Fruit fly (Drosophila melanogaster) whole organism, embryonic: ENCODE data around the gene Gr5a.
A peak's percentile ranks its signal among the peaks of the same experiment; 100 is the strongest.

ENCODE experiments used
- Bgb ChIP-seq: fragments of 200-800 bp; sonication (Bioruptor generic); IDR thresholded peaks from 2 replicates; pipeline ENCODE4 v1.3.6; 2022; ENCODE audit warnings: missing biosample characterization, missing genetic modification characterization; ENCODE audit not compliant: partially characterized antibody
- BtbVII ChIP-seq: fragments of 200-800 bp; sonication (Bioruptor generic); optimal IDR thresholded peaks from 3 replicates; lab custom pipeline; 2017; ENCODE audit warnings: missing biosample characterization, mild to moderate bottlenecking, missing genetic modification characterization
- C15 ChIP-seq: fragments of 200-800 bp; sonication (Bioruptor generic); IDR thresholded peaks from 3 replicates; pipeline ENCODE4 v1.3.6; 2022; ENCODE audit warnings: missing biosample characterization, missing genetic modification characterization
- CG1024 ChIP-seq: fragments of 200-800 bp; sonication (Bioruptor generic); IDR thresholded peaks from 2 replicates; pipeline ENCODE4 v1.3.6; 2022; ENCODE audit warnings: missing biosample characterization, missing genetic modification characterization
- CG11247 ChIP-seq: fragments of 200-800 bp; sonication (Bioruptor generic); IDR thresholded peaks from 2 replicates; pipeline ENCODE4 v1.3.6; 2022; ENCODE audit warnings: missing biosample characterization, missing genetic modification characterization
- CG12155 ChIP-seq: fragments of 200-800 bp; sonication (Bioruptor generic); optimal IDR thresholded peaks from 3 replicates; lab custom pipeline; 2016; ENCODE audit warnings: missing biosample characterization, missing genetic modification characterization
- CG1233 ChIP-seq: fragments of 200-800 bp; sonication (Bioruptor generic); optimal IDR thresholded peaks from 4 replicates; lab custom pipeline; 2018; ENCODE audit warnings: missing biosample characterization, mild to moderate bottlenecking, missing genetic modification characterization
- CG15011 ChIP-seq: fragments of 200-800 bp; sonication (Bioruptor generic); optimal IDR thresholded peaks from 3 replicates; lab custom pipeline; 2018; ENCODE audit warnings: missing biosample characterization, mild to moderate bottlenecking, missing genetic modification characterization
- CG15073 ChIP-seq: fragments of 200-800 bp; sonication (Bioruptor generic); optimal IDR thresholded peaks from 2 replicates; lab custom pipeline; 2016; ENCODE audit warnings: missing biosample characterization, missing genetic modification characterization
- CG15601 ChIP-seq: fragments of 200-800 bp; sonication (Bioruptor generic); optimal IDR thresholded peaks from 3 replicates; lab custom pipeline; 2019; ENCODE audit warnings: missing biosample characterization, mild to moderate bottlenecking, missing genetic modification characterization, moderate library complexity
- CG16813 ChIP-seq: fragments of 200-800 bp; sonication (Bioruptor generic); IDR thresholded peaks from 3 replicates; pipeline ENCODE4 v1.3.6; 2022; ENCODE audit warnings: missing biosample characterization, missing genetic modification characterization; ENCODE audit not compliant: partially characterized antibody
- CG17328 ChIP-seq: fragments of 200-800 bp; sonication (Bioruptor generic); IDR thresholded peaks from 2 replicates; pipeline ENCODE4 v1.3.6; 2022; ENCODE audit warnings: missing biosample characterization, missing genetic modification characterization
- CG17568 ChIP-seq: fragments of 200-800 bp; sonication (Bioruptor generic); optimal IDR thresholded peaks from 2 replicates; lab custom pipeline; 2018; ENCODE audit warnings: missing biosample characterization, mild to moderate bottlenecking, missing genetic modification characterization, moderate library complexity
- CG17829 ChIP-seq: fragments of 200-800 bp; optimal IDR thresholded peaks from 2 replicates; lab custom pipeline; 2019; ENCODE audit warnings: missing biosample characterization, mild to moderate bottlenecking, missing genetic modification characterization, moderate library complexity
- CG18476 ChIP-seq: fragments of 200-800 bp; sonication (Bioruptor generic); optimal IDR thresholded peaks from 2 replicates; lab custom pipeline; 2016; ENCODE audit warnings: missing biosample characterization, mild to moderate bottlenecking, missing genetic modification characterization
- CG18619 ChIP-seq: fragments of 200-800 bp; sonication (Bioruptor generic); optimal IDR thresholded peaks from 3 replicates; lab custom pipeline; 2017; ENCODE audit warnings: missing biosample characterization, mild to moderate bottlenecking, missing genetic modification characterization
- CG18764 ChIP-seq: fragments of 200-800 bp; sonication (Bioruptor generic); optimal IDR thresholded peaks from 3 replicates; lab custom pipeline; 2016; ENCODE audit warnings: missing biosample characterization, missing genetic modification characterization
- CG2712 ChIP-seq: fragments of 200-800 bp; optimal IDR thresholded peaks from 3 replicates; lab custom pipeline; 2019; ENCODE audit warnings: missing biosample characterization, mild to moderate bottlenecking, missing genetic modification characterization, moderate library complexity
- CG30020 ChIP-seq: fragments of 200-800 bp; optimal IDR thresholded peaks from 2 replicates; lab custom pipeline; 2019; ENCODE audit warnings: missing biosample characterization, mild to moderate bottlenecking, missing genetic modification characterization, moderate library complexity
- CG31388 ChIP-seq: fragments of 200-800 bp; sonication (Bioruptor generic); optimal IDR thresholded peaks from 2 replicates; lab custom pipeline; 2016; ENCODE audit warnings: missing biosample characterization, missing genetic modification characterization
- CG31441 ChIP-seq: fragments of 200-800 bp; sonication (Bioruptor generic); IDR thresholded peaks from 2 replicates; pipeline ENCODE4 v1.3.6; 2022; ENCODE audit warnings: missing biosample characterization, missing genetic modification characterization
- CG32532 ChIP-seq: fragments of 200-800 bp; sonication (Bioruptor generic); IDR thresholded peaks from 2 replicates; pipeline ENCODE4 v1.3.6; 2022; ENCODE audit warnings: missing biosample characterization, missing genetic modification characterization
- CG6813 ChIP-seq: fragments of 200-800 bp; sonication (Bioruptor generic); optimal IDR thresholded peaks from 2 replicates; lab custom pipeline; 2017; ENCODE audit warnings: missing biosample characterization, missing genetic modification characterization, mild to moderate bottlenecking, moderate library complexity, missing genetic modification reagents
- CG8388 ChIP-seq: fragments of 200-800 bp; sonication (Bioruptor generic); optimal IDR thresholded peaks from 2 replicates; lab custom pipeline; 2019; ENCODE audit warnings: missing biosample characterization, mild to moderate bottlenecking, missing genetic modification characterization, moderate library complexity
- CG9215 ChIP-seq: fragments of 200-800 bp; sonication (Bioruptor generic); IDR thresholded peaks from 2 replicates; pipeline ENCODE4 v1.3.6; 2022; ENCODE audit warnings: missing biosample characterization, missing genetic modification characterization
- CkIIα-i1 ChIP-seq: fragments of 200-800 bp; sonication (Bioruptor generic); IDR thresholded peaks from 2 replicates; pipeline ENCODE4 v1.3.6; 2022; ENCODE audit warnings: missing biosample characterization, missing genetic modification characterization
- D19A ChIP-seq: fragments of 200-800 bp; optimal IDR thresholded peaks from 3 replicates; lab custom pipeline; 2019; ENCODE audit warnings: missing biosample characterization, mild to moderate bottlenecking, missing genetic modification characterization, moderate library complexity
- Dfd ChIP-seq, 2 experiments: fragments of >200 bp; optimal IDR thresholded peaks; 2 replicates each; lab custom pipeline; 2017; ENCODE audit warnings: missing biosample characterization in 2 of 2, missing genetic modification characterization in 2 of 2
- Dp ChIP-seq: fragments of 200-800 bp; sonication (Bioruptor generic); optimal IDR thresholded peaks from 2 replicates; lab custom pipeline; 2018; ENCODE audit warnings: missing biosample characterization, mild to moderate bottlenecking, missing genetic modification characterization, moderate library complexity
- Ets97D ChIP-seq: fragments of 200-800 bp; sonication (Bioruptor generic); optimal IDR thresholded peaks from 3 replicates; lab custom pipeline; 2016; ENCODE audit warnings: missing biosample characterization, missing genetic modification characterization
- HmgZ ChIP-seq: fragments of 200-800 bp; sonication (Bioruptor generic); optimal IDR thresholded peaks from 2 replicates; lab custom pipeline; 2018; ENCODE audit warnings: missing biosample characterization, mild to moderate bottlenecking, missing genetic modification characterization
- Hsf ChIP-seq: fragments of 200-800 bp; sonication (Bioruptor generic); optimal IDR thresholded peaks from 3 replicates; lab custom pipeline; 2016; ENCODE audit warnings: missing biosample characterization, missing genetic modification characterization
- Max ChIP-seq: fragments of 200-800 bp; sonication (Bioruptor generic); optimal IDR thresholded peaks from 2 replicates; lab custom pipeline; 2016; ENCODE audit warnings: missing biosample characterization, mild to moderate bottlenecking, missing genetic modification characterization
- NC2β ChIP-seq: fragments of 200-800 bp; sonication (Bioruptor generic); optimal IDR thresholded peaks from 2 replicates; lab custom pipeline; 2016; ENCODE audit warnings: missing biosample characterization, missing genetic modification characterization
- Oaz ChIP-seq: fragments of 200-800 bp; sonication (Bioruptor generic); IDR thresholded peaks from 2 replicates; pipeline ENCODE4 v1.3.6; 2022; ENCODE audit warnings: missing biosample characterization, missing genetic modification characterization
- Scr ChIP-seq: fragments of 200-800 bp; sonication (Bioruptor generic); IDR thresholded peaks from 2 replicates; pipeline ENCODE4 v1.3.6; 2022; ENCODE audit warnings: missing biosample characterization, missing genetic modification characterization; ENCODE audit not compliant: partially characterized antibody
- YL-1 ChIP-seq: fragments of 200-800 bp; sonication (Bioruptor generic); optimal IDR thresholded peaks from 3 replicates; lab custom pipeline; 2017; ENCODE audit warnings: missing biosample characterization, mild to moderate bottlenecking, missing genetic modification characterization
- bbx ChIP-seq: fragments of 200-800 bp; sonication (Bioruptor generic); IDR thresholded peaks from 2 replicates; pipeline ENCODE4 v1.3.6; 2022; ENCODE audit warnings: missing biosample characterization, missing genetic modification characterization; ENCODE audit not compliant: partially characterized antibody
- crp ChIP-seq, 2 experiments: fragments of 200-800 bp; sonication (Bioruptor generic); optimal IDR thresholded peaks; 2 replicates in 1 of 2; 3 replicates in 1 of 2; lab custom pipeline; 2017; ENCODE audit warnings: missing biosample characterization in 2 of 2, missing genetic modification characterization in 2 of 2, mild to moderate bottlenecking in 1 of 2, moderate library complexity in 1 of 2
- dmrt11E ChIP-seq: fragments of 200-800 bp; sonication (Bioruptor generic); optimal IDR thresholded peaks from 3 replicates; lab custom pipeline; 2018; ENCODE audit warnings: missing biosample characterization, mild to moderate bottlenecking, missing genetic modification characterization, moderate library complexity
- eyg ChIP-seq: fragments of 200-800 bp; sonication (Bioruptor generic); optimal IDR thresholded peaks from 3 replicates; lab custom pipeline; 2016; ENCODE audit warnings: missing biosample characterization, missing genetic modification characterization
- hbn ChIP-seq: fragments of 200-800 bp; sonication (Bioruptor generic); IDR thresholded peaks from 2 replicates; pipeline ENCODE4 v1.3.6; 2022; ENCODE audit warnings: missing biosample characterization, missing genetic modification characterization; ENCODE audit not compliant: partially characterized antibody
- hkb ChIP-seq, 2 experiments: fragments of 200-800 bp in 1 of 2; fragments of >200 bp in 1 of 2; sonication (Bioruptor generic) in 1 of 2; IDR thresholded peaks in 1 of 2; optimal IDR thresholded peaks in 1 of 2; 2 replicates each; pipeline versions ENCODE4 v1.3.6 to Lab custom; 2017 to 2022; ENCODE audit warnings: missing biosample characterization in 1 of 2, missing genetic modification characterization in 1 of 2
- kah ChIP-seq: fragments of 200-800 bp; sonication (Bioruptor generic); optimal IDR thresholded peaks from 2 replicates; lab custom pipeline; 2018; ENCODE audit warnings: missing biosample characterization, mild to moderate bottlenecking, missing genetic modification characterization
- ken ChIP-seq: fragments of 200-800 bp; sonication (Bioruptor generic); IDR thresholded peaks from 3 replicates; pipeline ENCODE4 v1.3.6; 2022; ENCODE audit warnings: missing biosample characterization, missing genetic modification characterization
- otp ChIP-seq: fragments of 200-800 bp; sonication (Bioruptor generic); IDR thresholded peaks from 3 replicates; pipeline ENCODE4, ENCODE4 v1.3.6; 2022; ENCODE audit warnings: missing biosample characterization, missing genetic modification characterization
- pzg ChIP-seq: fragments of 200-800 bp; sonication (Bioruptor generic); optimal IDR thresholded peaks from 3 replicates; lab custom pipeline; 2018; ENCODE audit warnings: missing biosample characterization, mild to moderate bottlenecking, missing genetic modification characterization, moderate library complexity
- sc ChIP-seq, 3 experiments: fragments of >200 bp in 2 of 3; fragments of 200-800 bp in 1 of 3; sonication (Bioruptor generic) in 1 of 3; optimal IDR thresholded peaks; 2 replicates in 2 of 3; 3 replicates in 1 of 3; lab custom pipeline; 2017; ENCODE audit warnings: mild to moderate bottlenecking in 1 of 3, missing biosample characterization in 1 of 3, missing genetic modification characterization in 1 of 3, missing genetic modification reagents in 1 of 3
- sima ChIP-seq: fragments of 200-800 bp; sonication (Bioruptor generic); optimal IDR thresholded peaks from 2 replicates; lab custom pipeline; 2016; ENCODE audit warnings: missing biosample characterization, missing genetic modification characterization

The Gr5a gene

dm6 chrX:5695958-5696357 lies 15.5 kb downstream of the Gr5a start (continued):
- no peak for TF ChIP-seq crp (GFP tag; optimal IDR thresholded peaks at IDR 0.05; lab: Kevin White, UChicago)
- no peak for TF ChIP-seq CG15601
- TF ChIP-seq Max (GFP tag; lab: Kevin White, UChicago): no peak
- no peak for TF ChIP-seq Bgb
- no peak for TF ChIP-seq Ets97D (GFP tag; lab: Kevin White, UChicago)
- TF ChIP-seq HmgZ (tag; lab: Kevin White, UChicago): no peak
- no peak for TF ChIP-seq CG8388
- no peak for TF ChIP-seq eyg
- TF ChIP-seq CG30020 (tag; lab: Kevin White, UChicago): peak; percentile 18
- no peak for TF ChIP-seq CkIIα-i1 (GFP tag; lab: Robert Waterston, UW)
- peak; percentile 84 for TF ChIP-seq CG17829
- no peak for TF ChIP-seq CG15011 (GFP tag; lab: Kevin White, UChicago)
- TF ChIP-seq otp (GFP tag; lab: Robert Waterston, UW): peak; percentile 4; the same call in 1 of the 3 replicates
- no peak for TF ChIP-seq YL-1 (GFP tag; lab: Kevin White, UChicago)
- no peak for TF ChIP-seq Dfd (GFP tag; optimal IDR thresholded peaks at IDR 0.05; lab: Kevin White, UChicago)
- no peak for TF ChIP-seq CG12155 (GFP tag; lab: Kevin White, UChicago)
- no peak for TF ChIP-seq CG17328
- TF ChIP-seq kah (GFP tag; lab: Kevin White, UChicago): no peak
- TF ChIP-seq hbn (GFP tag; lab: Robert Waterston, UW): peak; percentile 48
- TF ChIP-seq Hsf: no peak
- no peak for TF ChIP-seq Oaz (GFP tag; lab: Robert Waterston, UW)
- no peak for TF ChIP-seq NC2β (GFP tag; lab: Kevin White, UChicago)
- TF ChIP-seq BtbVII: no peak
- peak; percentile 73 for TF ChIP-seq bbx (GFP tag; lab: Robert Waterston, UW)
- TF ChIP-seq CG18476 (GFP tag; lab: Kevin White, UChicago): no peak
- no peak for TF ChIP-seq CG6813 (GFP tag; lab: Kevin White, UChicago)
- no peak for TF ChIP-seq CG15073

DNA sequence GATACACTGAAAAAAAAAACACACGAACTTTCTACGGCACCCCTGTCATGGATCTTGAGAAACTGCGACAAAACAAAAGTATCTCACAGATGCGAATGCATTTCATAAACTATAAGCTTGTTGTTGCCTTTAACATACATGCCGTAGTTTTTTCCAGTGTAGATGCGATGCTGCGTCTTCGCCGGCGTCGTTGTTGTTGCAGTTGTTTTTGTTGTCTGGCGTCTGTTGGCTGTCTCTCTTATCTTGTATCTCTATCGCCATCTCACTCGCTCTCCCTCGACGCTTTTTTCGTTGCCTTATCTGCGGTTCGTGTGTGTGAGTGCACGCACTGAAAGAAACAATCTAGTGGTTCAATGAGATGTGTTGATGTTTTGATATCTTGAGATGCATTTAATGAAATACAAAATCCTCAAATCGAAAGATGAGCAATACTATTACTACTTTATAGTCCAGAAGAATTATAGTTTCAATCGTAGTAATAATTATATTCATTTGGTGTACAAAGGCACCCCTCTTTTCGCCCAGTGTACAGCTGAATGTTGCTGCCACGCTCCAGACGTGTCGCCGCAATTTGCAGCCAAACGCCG lies 16.1 kb downstream of the Gr5a start:
- TF ChIP-seq CG18764 (GFP tag; lab: Kevin White, UChicago) (peak; percentile 95), dmrt11E (peak; percentile 96), sima (GFP tag; lab: Kevin White, UChicago) (peak; percentile 94), Bgb (no peak), CG31441 (GFP tag; lab: Robert Waterston, UW) (peak; percentile 94), CG9215 (peak; percentile 86), CG31388 (GFP tag; lab: Kevin White, UChicago) (peak; percentile 92), CG18619 (peak; percentile 94), Scr (GFP tag; lab: Robert Waterston, UW) (no peak), Dp (GFP tag; lab: Kevin White, UChicago) (no peak), pzg (GFP tag; lab: Kevin White, UChicago) (peak; percentile 14), CG17568 (GFP tag; lab: Kevin White, UChicago) (peak; percentile 89), CG1233 (GFP tag; lab: Kevin White, UChicago) (peak; percentile 96), CG11247 (peak; percentile 93), CG1024 (GFP tag; lab: Robert Waterston, UW) (peak; percentile 96), hkb (optimal IDR thresholded peaks at IDR 0.05; lab: Kevin White, UChicago) (no peak), hkb (GFP tag; IDR thresholded peaks at IDR 0.05; lab: Robert Waterston, UW) (peak; percentile 96), CG32532 (GFP tag; lab: Robert Waterston, UW) (peak; percentile 90), CG16813 (GFP tag; lab: Robert Waterston, UW) (no peak), Oaz (GFP tag; lab: Robert Waterston, UW) (peak; percentile 90), C15 (GFP tag; lab: Robert Waterston, UW) (peak; percentile 87; the same call in 2 of the 3 replicates), CG2712 (peak; percentile 86), sc (optimal IDR thresholded peaks at IDR 0.05; lab: Kevin White, UChicago) (no peak), sc (GFP tag; optimal IDR thresholded peaks at IDR 0.05; lab: Kevin White, UChicago) (peak; percentile 68), D19A (tag; lab: Kevin White, UChicago) (peak; percentile 69), ken (peak; percentile 97)
